Fruit fly (Drosophila melanogaster): ENCODE measurements around the gene aust.

The aust gene

DNA sequence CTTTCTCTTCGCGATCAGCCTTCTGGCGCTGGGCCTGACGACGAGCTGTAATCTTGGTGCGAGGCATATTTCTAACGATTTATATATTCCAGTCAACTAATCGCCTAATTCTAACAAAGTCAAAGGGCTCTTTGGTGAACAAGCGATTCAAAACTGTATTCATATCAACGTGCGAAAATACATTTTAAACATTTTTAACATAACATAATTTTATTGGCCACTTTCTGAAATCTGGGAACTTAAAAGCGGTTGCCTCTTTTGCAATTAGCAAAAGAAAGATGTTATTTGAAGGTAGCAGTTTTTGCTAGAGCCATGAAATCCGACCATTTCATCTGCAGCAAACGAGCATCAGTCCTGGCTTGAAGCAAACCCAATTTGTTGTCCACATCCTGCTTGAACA lies at the start of gene aust:
aust (minus strand) TSS at position 101 of the 400 bp plus-strand sequence.
- TF ChIP-seq OdsH (GFP tag; optimal IDR thresholded peaks at IDR 0.05) (no peak), foxo (GFP tag; optimal IDR thresholded peaks at IDR 0.05) (no peak), N (GFP tag; optimal IDR thresholded peaks at IDR 0.05) (no peak), pan (optimal IDR thresholded peaks at IDR 0.05) (no peak), Vsx2 (GFP tag; optimal IDR thresholded peaks at IDR 0.05; ENCODE audit: partially characterized antibody) (no peak), GATAd (GFP tag; optimal IDR thresholded peaks at IDR 0.05) (no peak), psq (GFP tag; optimal IDR thresholded peaks at IDR 0.05) (no peak), tai (GFP tag; optimal IDR thresholded peaks at IDR 0.05) (no peak), Dfd (GFP tag; optimal IDR thresholded peaks at IDR 0.05) (no peak), woc (GFP tag; optimal IDR thresholded peaks at IDR 0.05) (no peak)

DNA sequence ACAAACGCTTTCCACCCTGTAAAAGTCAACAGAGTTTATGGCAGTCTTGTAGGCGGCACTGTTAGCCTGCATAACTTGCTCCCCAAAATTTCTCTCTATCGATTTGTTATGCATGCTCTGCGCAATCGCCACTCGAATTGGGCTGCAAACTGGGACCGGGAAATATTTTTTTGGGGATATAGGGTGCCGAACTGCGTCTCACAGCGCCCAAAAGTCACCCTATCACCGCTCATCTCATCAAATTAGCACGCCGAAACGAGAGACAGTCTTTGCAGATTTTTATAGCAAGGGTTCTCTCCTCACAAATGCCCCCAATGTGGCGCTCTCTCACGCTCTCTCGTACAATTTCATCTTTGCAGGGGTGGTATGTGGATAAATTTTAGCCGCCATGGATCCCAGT lies 21.3 kb upstream of the aust start:
- no peak for TF ChIP-seq rgr (GFP tag; optimal IDR thresholded peaks at IDR 0.05)
- no peak for TF ChIP-seq woc (GFP tag; optimal IDR thresholded peaks at IDR 0.05)
- TF ChIP-seq Dfd (GFP tag; optimal IDR thresholded peaks at IDR 0.05): no peak
- TF ChIP-seq CrebA (GFP tag; optimal IDR thresholded peaks at IDR 0.05; ENCODE audit: borderline replicate concordance): no peak
- TF ChIP-seq Sp1 (GFP tag; optimal IDR thresholded peaks at IDR 0.05): no peak
- no peak for TF ChIP-seq Mio (GFP tag; optimal IDR thresholded peaks at IDR 0.05)
- no peak for TF ChIP-seq Hr83 (GFP tag; optimal IDR thresholded peaks at IDR 0.05; ENCODE audit: poor library complexity, severe bottlenecking)
- no peak for TF ChIP-seq br (GFP tag; optimal IDR thresholded peaks at IDR 0.05)

DNA sequence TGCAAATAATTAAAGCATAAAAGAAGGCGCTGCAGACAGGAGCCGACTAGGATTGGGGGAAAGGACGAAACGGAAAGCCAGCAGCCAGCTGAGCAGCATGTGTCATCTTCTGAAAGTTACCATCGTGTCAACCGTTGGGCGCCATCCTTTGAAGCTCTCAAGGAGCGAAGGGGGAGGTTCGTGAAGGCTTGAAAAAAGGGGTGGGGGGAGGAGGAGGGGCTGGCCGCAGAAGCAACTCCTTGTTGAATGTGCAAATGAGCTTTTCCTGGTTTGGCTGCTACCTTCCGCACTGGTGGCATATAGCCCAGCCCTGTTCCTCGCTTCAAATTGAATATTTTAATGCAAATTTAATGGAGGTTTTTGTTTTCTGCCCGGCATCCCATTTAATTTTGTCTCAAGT lies 15.2 kb upstream of the aust start:
- TF ChIP-seq sv (GFP tag; optimal IDR thresholded peaks at IDR 0.05): no peak
- peak; percentile 91 for TF ChIP-seq Dfd (GFP tag; optimal IDR thresholded peaks at IDR 0.05)

DNA sequence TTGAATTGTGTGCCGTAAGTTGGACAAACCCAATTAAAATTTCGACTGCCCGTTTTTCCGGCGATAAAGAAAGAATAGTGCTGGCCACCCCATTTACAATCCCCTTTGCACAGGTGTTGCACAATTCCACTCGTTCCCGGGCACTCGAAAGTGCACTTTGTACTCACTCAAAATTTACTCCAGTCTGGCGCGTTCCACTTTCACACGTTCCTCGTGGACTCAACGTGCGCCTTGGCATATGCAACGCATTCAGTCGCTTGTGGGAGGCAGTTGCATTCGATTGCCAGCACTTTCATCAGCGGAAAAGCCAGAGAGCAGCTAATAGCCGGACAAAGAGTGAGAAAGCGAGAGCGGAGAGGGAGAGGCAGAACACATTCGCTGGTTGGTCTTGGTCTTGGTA lies 5.5 kb upstream of the aust start, which contains the start of gene Ggamma30A:
Ggamma30A (plus strand) TSS at position 248 of the 400 bp plus-strand sequence.
- TF ChIP-seq ey (GFP tag; optimal IDR thresholded peaks at IDR 0.05) (no peak), usp (GFP tag; optimal IDR thresholded peaks at IDR 0.05) (no peak), CG32264 (GFP tag; optimal IDR thresholded peaks at IDR 0.05) (no peak), dmrt93B (GFP tag; optimal IDR thresholded peaks at IDR 0.05) (no peak), fru (GFP tag; optimal IDR thresholded peaks at IDR 0.05) (no peak), Dif (GFP tag; optimal IDR thresholded peaks at IDR 0.05; ENCODE audit: partially characterized antibody) (no peak), sv (GFP tag; optimal IDR thresholded peaks at IDR 0.05) (no peak), lola (GFP tag; optimal IDR thresholded peaks at IDR 0.05) (no peak), Abd-B (GFP tag; optimal IDR thresholded peaks at IDR 0.05) (no peak), br (GFP tag; optimal IDR thresholded peaks at IDR 0.05) (no peak), sage (GFP tag; optimal IDR thresholded peaks at IDR 0.05) (no peak), Dfd (GFP tag; optimal IDR thresholded peaks at IDR 0.05) (no peak), Sp1 (GFP tag; optimal IDR thresholded peaks at IDR 0.05) (no peak), Myc (optimal IDR thresholded peaks at IDR 0.05) (no peak), brk (GFP tag; optimal IDR thresholded peaks at IDR 0.05) (no peak), Hr83 (GFP tag; optimal IDR thresholded peaks at IDR 0.05; ENCODE audit: poor library complexity, severe bottlenecking) (no peak), GATAd (GFP tag; optimal IDR thresholded peaks at IDR 0.05) (no peak), N (GFP tag; optimal IDR thresholded peaks at IDR 0.05) (no peak), dl (GFP tag; optimal IDR thresholded peaks at IDR 0.05; ENCODE audit: insufficient read depth in 1 of 2, partially characterized antibody in 2 of 2) (no peak), psq (GFP tag; optimal IDR thresholded peaks at IDR 0.05) (no peak)

DNA sequence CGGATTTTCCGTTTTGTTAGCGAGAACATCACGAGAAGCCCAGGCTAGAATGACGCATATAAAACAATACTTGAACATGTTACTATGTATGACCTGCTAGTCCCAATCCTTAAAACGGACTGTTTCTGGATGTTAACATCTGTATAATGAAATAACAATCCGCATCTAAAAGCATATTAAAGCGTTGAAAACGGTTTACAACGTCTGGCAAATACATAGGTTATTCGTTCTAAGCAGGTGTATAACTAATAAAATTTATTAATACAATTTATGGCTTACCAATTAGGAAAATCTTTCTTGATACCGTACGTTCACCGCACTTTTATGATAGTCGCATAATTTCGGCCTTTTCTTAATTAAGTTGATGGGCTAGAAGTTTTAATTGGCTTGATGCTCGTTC lies 3.9 kb upstream of the aust start, which contains the start of gene lectin-30A:
lectin-30A (minus strand) TSS at position 101 of the 400 bp plus-strand sequence.
- TF ChIP-seq brk (GFP tag; optimal IDR thresholded peaks at IDR 0.05) (no peak), rgr (GFP tag; optimal IDR thresholded peaks at IDR 0.05) (no peak), CrebA (GFP tag; optimal IDR thresholded peaks at IDR 0.05; ENCODE audit: borderline replicate concordance) (no peak), br (GFP tag; optimal IDR thresholded peaks at IDR 0.05) (no peak), lola (GFP tag; optimal IDR thresholded peaks at IDR 0.05) (no peak), foxo (GFP tag; optimal IDR thresholded peaks at IDR 0.05) (no peak)

DNA sequence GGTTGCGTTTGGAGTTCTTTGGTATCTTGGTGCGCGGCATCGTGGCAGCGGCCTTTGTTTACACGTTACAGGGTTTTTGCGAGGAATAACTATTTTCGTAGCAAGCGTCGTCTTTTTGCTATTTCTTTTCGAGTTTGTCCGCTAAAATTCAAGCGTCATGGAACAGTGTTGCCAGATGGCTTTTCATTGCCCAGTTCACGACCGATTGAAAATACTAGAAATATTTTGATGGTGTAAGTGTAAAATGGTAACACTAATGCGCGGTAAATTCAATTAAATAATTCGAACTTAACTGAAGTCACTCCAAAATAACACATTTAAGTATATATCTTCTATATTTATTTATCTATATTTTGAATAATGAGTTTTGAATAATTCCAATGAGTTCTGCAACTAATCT lies 2.1 kb upstream of the aust start, which contains the start of gene borr:
borr (minus strand) TSS at position 172 of the 400 bp plus-strand sequence.
- TF ChIP-seq Rel (GFP tag; optimal IDR thresholded peaks at IDR 0.05) (no peak), Rel (tag; optimal IDR thresholded peaks at IDR 0.05) (peak; percentile 34), Dfd (GFP tag; optimal IDR thresholded peaks at IDR 0.05) (no peak)
